Fruit fly (Drosophila melanogaster): ENCODE measurements around the gene mei-9.

mei-9 gene

dm6 chrX:4318001-4318400 lies 600 bp downstream of the mei-9 start (continued):
- TF ChIP-seq B-H1 (GFP tag; IDR thresholded peaks at IDR 0.05) (peak; percentile 18; the same call in 1 of the 3 replicates), al (GFP tag; IDR thresholded peaks at IDR 0.05) (peak; percentile 42; the same call in 1 of the 2 replicates), CG9215 (GFP tag; IDR thresholded peaks at IDR 0.05) (peak; percentile 54), ssp (GFP tag; IDR thresholded peaks at IDR 0.05) (0 out of 2 replicates have a peak, but pooled peaks have one; percentile 20), HLH3B (GFP tag; IDR thresholded peaks at IDR 0.05) (peak; percentile 45; the same call in 1 of the 2 replicates), CG14050 (GFP tag; IDR thresholded peaks at IDR 0.05) (peak; percentile 27; the same call in 1 of the 3 replicates), CG3847 (GFP tag; IDR thresholded peaks at IDR 0.05) (peak; percentile 46), lmd (GFP tag; IDR thresholded peaks at IDR 0.05) (peak; percentile 68)

- TF ChIP-seq Atf6 (GFP tag; IDR thresholded peaks at IDR 0.05) = no peak
Observed at dm6 chrX:4311699-4312098, 6.9 kb downstream of the mei-9 start, which contains the start of gene CG15579. Gene CG15579, minus strand, starts transcription at chrX:4311799.

dm6 chrX:4305980-4306379 lies 12.6 kb downstream of the mei-9 start:
- TF ChIP-seq GATAe (GFP tag; conservative IDR thresholded peaks at IDR 0.05) (no peak), CG8359 (GFP tag; optimal IDR thresholded peaks at IDR 0.05; ENCODE audit: borderline replicate concordance) (no peak), CG1024 (GFP tag; IDR thresholded peaks at IDR 0.05) (peak; percentile 50; the same call in 1 of the 2 replicates), MBD-R2 (GFP tag; IDR thresholded peaks at IDR 0.05) (no peak), Mrtf (GFP tag; IDR thresholded peaks at IDR 0.05) (no peak), zfh1 (GFP tag; IDR thresholded peaks at IDR 0.05) (0 out of 3 replicates have a peak, but pooled peaks have one; percentile 17), sens (GFP tag) (peak; percentile 27), lab (GFP tag; optimal IDR thresholded peaks at IDR 0.05) (peak; percentile 25), CG18599 (GFP tag; optimal IDR thresholded peaks at IDR 0.05) (no peak), lov (optimal IDR thresholded peaks at IDR 0.05) (no peak), lov (GFP tag; IDR thresholded peaks at IDR 0.05) (no peak), p53 (GFP tag; optimal IDR thresholded peaks at IDR 0.05) (no peak), Asciz (GFP tag; optimal IDR thresholded peaks at IDR 0.05) (no peak), CHES-1-like (GFP tag; optimal IDR thresholded peaks at IDR 0.05) (no peak), Med (GFP tag) (peak; percentile 76), nerfin-1 (tag; optimal IDR thresholded peaks at IDR 0.05) (no peak), CG13287 (GFP tag; IDR thresholded peaks at IDR 0.05; ENCODE audit: partially characterized antibody) (no peak), CG1602 (GFP tag; optimal IDR thresholded peaks at IDR 0.05) (no peak), ATbp (GFP tag; optimal IDR thresholded peaks at IDR 0.05) (peak; percentile 41)

- TF ChIP-seq CG1647 (GFP tag; optimal IDR thresholded peaks at IDR 0.05) = no peak
- no peak for TF ChIP-seq CG1233 (GFP tag; optimal IDR thresholded peaks at IDR 0.05)
- no peak for TF ChIP-seq tna (GFP tag; IDR thresholded peaks at IDR 0.05; ENCODE audit: partially characterized antibody)
- no peak for TF ChIP-seq CG6254 (GFP tag; optimal IDR thresholded peaks at IDR 0.05)
- TF ChIP-seq otp (GFP tag; IDR thresholded peaks at IDR 0.05) = no peak
- no peak for TF ChIP-seq pzg (GFP tag; optimal IDR thresholded peaks at IDR 0.05)
- TF ChIP-seq CG9817 (tag; optimal IDR thresholded peaks at IDR 0.05) = no peak
- TF ChIP-seq CG4404 (GFP tag; IDR thresholded peaks at IDR 0.05) = no peak
- TF ChIP-seq crol (GFP tag; IDR thresholded peaks at IDR 0.05) = no peak
- no peak for TF ChIP-seq Fer1 (GFP tag; optimal IDR thresholded peaks at IDR 0.05)
Observed at dm6 chrX:4302246-4302645, 16.4 kb downstream of the mei-9 start, which contains the start of gene CG12692. Gene CG12692, minus strand, starts transcription at chrX:4302346.
